Fruit fly (Drosophila melanogaster) whole organism, prepupa: ENCODE data around the gene CG6470.

Experiments used
- CG11902 ChIP-seq: fragments of 200-800 bp; sonication (Bioruptor generic); optimal IDR thresholded peaks from 3 replicates; lab custom pipeline; 2016; ENCODE audit warnings: missing biosample characterization, missing genetic modification characterization
- CG31627 ChIP-seq: fragments of 200-800 bp; sonication (Bioruptor generic); optimal IDR thresholded peaks from 3 replicates; lab custom pipeline; 2016; ENCODE audit warnings: missing biosample characterization, missing genetic modification characterization
- Hr4 ChIP-seq: fragments of 200-800 bp; sonication (Bioruptor generic); optimal IDR thresholded peaks from 3 replicates; lab custom pipeline; 2016; ENCODE audit warnings: missing biosample characterization, missing genetic modification characterization

DNA sequence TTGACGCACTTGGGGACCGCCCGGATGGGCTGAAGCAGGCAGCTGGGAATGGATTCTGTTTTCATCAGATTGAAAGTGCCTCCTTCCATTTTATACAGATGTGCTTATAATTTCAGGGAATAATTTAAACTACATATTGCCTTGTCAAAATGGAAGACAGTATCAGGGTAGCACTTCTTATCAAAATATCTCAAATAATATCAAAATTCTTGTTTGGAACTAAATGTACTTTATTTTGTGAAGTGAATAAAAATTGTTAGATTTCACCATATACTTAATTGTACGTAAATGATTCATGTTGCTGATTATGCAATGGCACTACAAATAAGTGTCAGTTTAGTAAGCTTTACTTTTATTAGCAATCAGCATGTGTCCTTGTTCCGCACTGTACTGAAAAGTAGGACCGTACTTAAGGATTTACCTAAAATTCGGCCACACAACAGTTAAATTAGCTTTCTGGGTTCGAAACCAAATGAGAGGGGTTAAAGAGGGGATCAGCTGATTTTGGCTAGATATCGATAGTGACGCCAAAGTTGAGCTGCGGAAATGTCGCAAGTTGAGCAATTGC lies 13.6 kb upstream of the CG6470 start, which contains the start of the genes CG15042 and CG15047:
- TF ChIP-seq Hr4 (no peak), CG11902 (GFP tag; lab: Kevin White, UChicago) (no peak), CG31627 (GFP tag; lab: Kevin White, UChicago) (no peak)
